Fruit fly (Drosophila melanogaster) S2 (cell line): ENCODE results near the gene schuy.

Source experiments
- CG8478 ChIP-seq: fragments of >200 bp; optimal IDR thresholded peaks from 2 replicates; lab custom pipeline; 2018
- CTCF ChIP-seq, 2 experiments: fragments of >200 bp; optimal IDR thresholded peaks; 2 replicates each; lab custom pipeline; 2018

DNA sequence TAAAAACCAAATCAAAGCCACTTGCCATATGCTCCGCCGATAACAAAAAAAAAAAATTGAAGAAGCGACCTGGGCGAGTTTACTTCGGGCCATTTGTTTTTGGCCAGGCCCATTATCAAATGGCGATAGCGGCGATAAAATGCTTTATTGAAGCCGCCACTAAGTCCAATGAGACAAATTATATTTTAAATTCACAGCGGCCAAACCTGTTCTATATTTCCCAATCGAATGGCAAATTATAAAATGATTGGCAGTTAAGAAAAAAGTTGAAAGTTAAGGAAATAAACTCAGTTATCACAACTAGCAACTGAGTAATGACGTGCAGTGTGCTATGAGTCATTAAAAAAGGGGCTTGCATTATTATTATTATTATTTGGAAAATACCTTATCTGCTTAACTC is 44.7 kb upstream of the schuy start:
- TF ChIP-seq CTCF (optimal IDR thresholded peaks at IDR 0.05; lab: Kevin White, UChicago) (no peak), CG8478 (no peak)
